Worm (Caenorhabditis elegans) whole organism, L4 larva: ENCODE results near the gene edg-1.

ENCODE experiments used
- D1046.2 ChIP-seq: fragments of 200-800 bp; sonication (Bioruptor generic); IDR thresholded peaks from 2 replicates; pipeline ENCODE4 v1.3.6; 2022; ENCODE audit warnings: missing genetic modification characterization, missing compliant biosample characterization
- F10B5.3 ChIP-seq: sonication (generic microtip); optimal IDR thresholded peaks from 2 replicates; lab custom pipeline; 2016; ENCODE audit warnings: mild to moderate bottlenecking, missing genetic modification characterization, missing compliant biosample characterization
- F26F4.8 ChIP-seq: fragments of 200-800 bp; sonication (Bioruptor generic); conservative IDR thresholded peaks from 2 replicates; pipeline ENCODE4 v1.3.6; 2022; ENCODE audit warnings: missing genetic modification characterization, missing compliant biosample characterization
- F44E2.7 ChIP-seq: fragments of 200-800 bp; sonication (Bioruptor generic); IDR thresholded peaks from 2 replicates; pipeline ENCODE4 v2.1.2; 2022; ENCODE audit warnings: missing genetic modification characterization, missing compliant biosample characterization
- R02D3.7 ChIP-seq: fragments of 150-350 bp; sonication (generic microtip); optimal IDR thresholded peaks from 3 replicates; lab custom pipeline; 2014; ENCODE audit warnings: missing biosample characterization, missing genetic modification characterization
- T26A8.4 ChIP-seq: fragments of 200-800 bp; sonication (Bioruptor generic); IDR thresholded peaks from 2 replicates; pipeline ENCODE4 v1.3.6; 2022; ENCODE audit warnings: missing genetic modification characterization, missing compliant biosample characterization
- Y48G9A.11 ChIP-seq: fragments of 200-800 bp; sonication (Bioruptor generic); IDR thresholded peaks from 2 replicates; pipeline ENCODE4 v1.3.6; 2022; ENCODE audit warnings: missing genetic modification reagents, missing genetic modification characterization, missing compliant biosample characterization
- aha-1 ChIP-seq: fragments of 150-350 bp; peaks from one replicate; lab custom pipeline; 2014; ENCODE audit warnings: missing biosample characterization, missing genetic modification characterization
- aly-2 ChIP-seq: sonication (generic microtip); optimal IDR thresholded peaks from 2 replicates; lab custom pipeline; 2018; ENCODE audit warnings: missing biosample characterization, missing genetic modification characterization
- arid-1 ChIP-seq: fragments of 200-800 bp; sonication (Bioruptor generic); conservative IDR thresholded peaks from 2 replicates; pipeline ENCODE4 v1.3.6; 2022; ENCODE audit warnings: missing genetic modification reagents, missing genetic modification characterization, missing compliant biosample characterization
- attf-4 ChIP-seq: sonication (generic microtip); optimal IDR thresholded peaks from 3 replicates; lab custom pipeline; 2017; ENCODE audit warnings: missing biosample characterization, missing genetic modification characterization
- ceh-62 ChIP-seq: sonication (generic microtip); optimal IDR thresholded peaks from 2 replicates; lab custom pipeline; 2017; ENCODE audit warnings: missing biosample characterization, missing genetic modification characterization
- cey-2 ChIP-seq: sonication (generic microtip); optimal IDR thresholded peaks from 3 replicates; lab custom pipeline; 2017; ENCODE audit warnings: missing genetic modification characterization, mild to moderate bottlenecking, missing compliant biosample characterization, antibody characterized with exemption, borderline replicate concordance; ENCODE audit not compliant: insufficient read depth
- daf-16 ChIP-seq, 3 experiments: sonication (generic microtip); optimal IDR thresholded peaks; 2 replicates each; lab custom pipeline; 2016 to 2017; ENCODE audit warnings: missing genetic modification characterization in 3 of 3, missing genetic modification reagents in 3 of 3, mild to moderate bottlenecking in 2 of 3, missing compliant biosample characterization in 2 of 3, missing biosample characterization in 1 of 3, moderate library complexity in 1 of 3
- daf-8 ChIP-seq: fragments of 200-800 bp; sonication (Bioruptor generic); IDR thresholded peaks from 2 replicates; pipeline ENCODE4 v1.3.6; 2022; ENCODE audit warnings: missing genetic modification characterization, missing compliant biosample characterization
- lin-38 ChIP-seq: fragments of 200-800 bp; sonication (Bioruptor generic); IDR thresholded peaks from 2 replicates; pipeline ENCODE4 v1.3.6; 2022; ENCODE audit warnings: missing genetic modification reagents, missing genetic modification characterization, missing compliant biosample characterization
- lin-39 ChIP-seq: fragments of 150-350 bp; optimal IDR thresholded peaks from 2 replicates; lab custom pipeline; 2014; ENCODE audit warnings: missing biosample characterization, missing genetic modification reagents, missing genetic modification characterization
- lsy-2 ChIP-seq, 2 experiments: fragments of 150-350 bp in 1 of 2; sonication (generic microtip) in 1 of 2; optimal IDR thresholded peaks; 2 replicates each; lab custom pipeline; 2014 to 2017; ENCODE audit warnings: missing biosample characterization in 2 of 2, missing genetic modification characterization in 2 of 2
- mes-2 ChIP-seq: sonication (generic microtip); optimal IDR thresholded peaks from 2 replicates; lab custom pipeline; 2016; ENCODE audit warnings: missing genotype, mild to moderate bottlenecking, missing genetic modification characterization, missing compliant biosample characterization; ENCODE audit not compliant: poor library complexity, severe bottlenecking
- nhr-111 ChIP-seq: fragments of 200-800 bp; sonication (Bioruptor generic); optimal IDR thresholded peaks from 2 replicates; lab custom pipeline; 2018; ENCODE audit warnings: mild to moderate bottlenecking, missing genetic modification characterization, missing compliant biosample characterization
- nhr-25 ChIP-seq: sonication (generic microtip); optimal IDR thresholded peaks from 2 replicates; lab custom pipeline; 2017; ENCODE audit warnings: missing genetic modification characterization, mild to moderate bottlenecking, missing compliant biosample characterization, antibody characterized with exemption, moderate library complexity, borderline replicate concordance; ENCODE audit not compliant: insufficient read depth
- nhr-76 ChIP-seq: fragments of 150-350 bp; optimal IDR thresholded peaks from 2 replicates; lab custom pipeline; 2014; ENCODE audit warnings: missing biosample characterization, missing genetic modification characterization
- pha-4 ChIP-seq, 2 experiments: fragments of 150-350 bp in 1 of 2; fragments of 200-800 bp in 1 of 2; sonication (Bioruptor generic) in 1 of 2; IDR thresholded peaks in 1 of 2; optimal IDR thresholded peaks in 1 of 2; 2 replicates each; pipeline versions ENCODE4 v1.3.6 to Lab custom; 2014 to 2022; ENCODE audit warnings: missing genetic modification characterization in 2 of 2, missing genetic modification reagents in 2 of 2, missing biosample characterization in 1 of 2, missing compliant biosample characterization in 1 of 2
- php-3 ChIP-seq: fragments of 200-800 bp; sonication (Bioruptor generic); IDR thresholded peaks from 2 replicates; pipeline ENCODE4 v1.3.6; 2022; ENCODE audit warnings: missing genetic modification reagents, missing genetic modification characterization, missing compliant biosample characterization
- pqm-1 ChIP-seq: sonication (generic microtip); optimal IDR thresholded peaks from 2 replicates; lab custom pipeline; 2017; ENCODE audit warnings: missing biosample characterization, missing genetic modification characterization
- saeg-2 ChIP-seq: fragments of 200-800 bp; sonication (Bioruptor generic); IDR thresholded peaks from 2 replicates; pipeline ENCODE4 v1.3.6; 2022; ENCODE audit warnings: missing genetic modification reagents, missing genetic modification characterization, missing compliant biosample characterization
- spr-1 ChIP-seq: sonication (generic microtip); optimal IDR thresholded peaks from 2 replicates; lab custom pipeline; 2016; ENCODE audit warnings: mild to moderate bottlenecking, missing genetic modification characterization, missing compliant biosample characterization
- unc-130 ChIP-seq: sonication (generic microtip); optimal IDR thresholded peaks from 2 replicates; lab custom pipeline; 2016; ENCODE audit warnings: missing genetic modification reagents, missing genetic modification characterization, missing compliant biosample characterization
- unc-62 ChIP-seq, 3 experiments: fragments of 150-350 bp in 1 of 3; sonication (generic microtip); optimal IDR thresholded peaks in 2 of 3; peaks in 1 of 3; 1 replicate in 1 of 3; 2 replicates in 2 of 3; lab custom pipeline; 2014 to 2017; ENCODE audit warnings: missing biosample characterization in 3 of 3, missing genetic modification characterization in 3 of 3, missing genetic modification reagents in 3 of 3, missing genotype in 1 of 3
- vab-7 ChIP-seq: fragments of 200-800 bp; sonication (Bioruptor generic); IDR thresholded peaks from 2 replicates; pipeline ENCODE4 v1.3.6; 2022; ENCODE audit warnings: missing genetic modification reagents, missing genetic modification characterization, missing compliant biosample characterization
- zip-2 ChIP-seq: fragments of 150-350 bp; optimal IDR thresholded peaks from 2 replicates; lab custom pipeline; 2014; ENCODE audit warnings: missing biosample characterization, missing genetic modification characterization
- ztf-7 ChIP-seq: fragments of 150-350 bp; optimal IDR thresholded peaks from 2 replicates; lab custom pipeline; 2014; ENCODE audit warnings: missing biosample characterization, missing genetic modification characterization

Gene edg-1

DNA sequence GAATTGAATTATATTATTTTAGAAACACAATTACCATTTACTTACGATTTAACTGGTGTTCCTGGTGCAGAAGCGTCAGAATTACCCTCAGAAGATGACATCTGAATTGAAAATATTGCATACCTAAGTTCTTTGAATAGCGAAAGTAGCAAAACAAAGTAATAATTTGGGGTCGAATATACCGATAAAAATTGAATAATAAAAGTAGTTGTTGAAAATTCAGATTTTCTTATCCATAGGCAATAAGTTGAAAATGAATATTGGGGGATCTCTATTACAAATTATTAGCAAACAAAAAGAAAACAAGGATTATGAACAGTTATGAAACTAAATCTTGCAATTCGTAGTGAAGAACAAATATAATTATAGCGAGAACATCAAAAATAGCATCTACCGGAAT lies 8.7 kb downstream of the edg-1 start, which contains the start of gene leo-1:
leo-1 (minus strand) TSS at position 101 of the 400 bp plus-strand sequence.
- TF ChIP-seq spr-1 = no peak
- no peak for TF ChIP-seq arid-1
- peak in 1 of 2 experiments; percentile 55 for TF ChIP-seq unc-62 (GFP tag; optimal IDR thresholded peaks at IDR 0.05 in 1 of 2; lab: Kevin White, UChicago)
- TF ChIP-seq unc-62 (tag; optimal IDR thresholded peaks at IDR 0.05; lab: Kevin White, UChicago) = no peak
- TF ChIP-seq, all 104 proteins: peak for 1

DNA sequence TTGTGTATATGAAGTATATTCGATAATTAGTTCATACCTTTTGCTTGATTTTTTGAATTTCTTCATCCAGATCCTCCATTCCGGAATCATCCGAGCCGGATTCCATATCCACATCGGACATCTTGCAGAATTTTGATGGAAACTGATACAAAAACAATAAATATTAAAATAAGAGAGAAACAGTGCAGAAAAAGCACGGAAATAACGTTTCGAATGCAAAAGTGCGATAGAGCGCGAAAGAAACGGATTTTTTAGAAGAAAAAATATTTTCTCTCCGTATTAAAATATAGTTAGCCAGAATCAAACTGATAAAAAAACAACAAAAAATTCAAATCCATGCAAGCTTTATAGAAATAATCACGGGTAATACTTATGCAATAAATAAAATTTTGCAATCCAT lies 12.2 kb downstream of the edg-1 start, which contains the start of gene sart-3:
sart-3 (minus strand) TSS at position 219 of the 400 bp plus-strand sequence.
- no peak for TF ChIP-seq php-3 (GFP tag; lab: Robert Waterston, UW)
- no peak for TF ChIP-seq pha-4 (GFP tag; IDR thresholded peaks at IDR 0.05; lab: Robert Waterston, UW)
- no peak for TF ChIP-seq pha-4 (tag; optimal IDR thresholded peaks at IDR 0.05; lab: Kevin White, UChicago)
- no peak for TF ChIP-seq cey-2 (tag; lab: Kevin White, UChicago)
- no peak for TF ChIP-seq lin-39 (tag; lab: Kevin White, UChicago)
- no peak for TF ChIP-seq nhr-111
- TF ChIP-seq F44E2.7 (GFP tag; lab: Robert Waterston, UW) = no peak
- no peak for TF ChIP-seq aly-2 (tag; lab: Kevin White, UChicago)
- TF ChIP-seq daf-8 (GFP tag; lab: Robert Waterston, UW) = no peak
- no peak for TF ChIP-seq ztf-7 (tag; lab: Kevin White, UChicago)
- TF ChIP-seq F26F4.8 = no peak
- TF ChIP-seq R02D3.7 (tag; lab: Kevin White, UChicago) = no peak
- no peak for TF ChIP-seq D1046.2 (GFP tag; lab: Robert Waterston, UW)
- TF ChIP-seq lin-38 = peak; percentile 57
- no peak for TF ChIP-seq ceh-62 (tag; lab: Kevin White, UChicago)
- no peak for TF ChIP-seq daf-16 (GFP tag; optimal IDR thresholded peaks at IDR 0.05; lab: Kevin White, UChicago)
- TF ChIP-seq daf-16 (tag; optimal IDR thresholded peaks at IDR 0.05; lab: Kevin White, UChicago) = peak; percentile 1
- peak; percentile 33 for TF ChIP-seq mes-2 (tag; lab: Kevin White, UChicago)

ce11 chrIV:11336180-11336579 lies 15.6 kb downstream of the edg-1 start:
- TF ChIP-seq nhr-25 (no peak), unc-130 (GFP tag; lab: Kevin White, UChicago) (no peak), aha-1 (tag; lab: Kevin White, UChicago) (peak; percentile 45), saeg-2 (GFP tag; lab: Robert Waterston, UW) (no peak), zip-2 (tag; lab: Kevin White, UChicago) (no peak), T26A8.4 (GFP tag; lab: Robert Waterston, UW) (no peak), vab-7 (GFP tag; lab: Robert Waterston, UW) (no peak), ceh-62 (tag; lab: Kevin White, UChicago) (no peak), attf-4 (no peak), F10B5.3 (tag; lab: Kevin White, UChicago) (no peak), nhr-111 (no peak), unc-62 (GFP tag; optimal IDR thresholded peaks at IDR 0.05 in 1 of 2; lab: Kevin White, UChicago) (peak in 1 of 2 experiments; percentile 94), unc-62 (tag; optimal IDR thresholded peaks at IDR 0.05; lab: Kevin White, UChicago) (no peak), nhr-76 (tag; lab: Kevin White, UChicago) (no peak), lsy-2 (tag; optimal IDR thresholded peaks at IDR 0.05; lab: Kevin White, UChicago) (no peak), pqm-1 (tag; lab: Kevin White, UChicago) (no peak)
- TF ChIP-seq, all 104 proteins: peak for 2

- TF ChIP-seq T26A8.4 (GFP tag; lab: Robert Waterston, UW) (no peak), lin-38 (peak; percentile 67), Y48G9A.11 (GFP tag; lab: Robert Waterston, UW) (peak; percentile 68; the same call in 1 of the 2 replicates), unc-130 (GFP tag; lab: Kevin White, UChicago) (peak; percentile 85)
Observed at ce11 chrIV:11337021-11337420, 16.4 kb downstream of the edg-1 start, which contains the start of gene F54E12.2. Gene F54E12.2, minus strand, starts transcription at chrIV:11337184.
